Fruit fly (Drosophila melanogaster) whole organism, adult: Measurements from ENCODE around the gene Tango6.

Experiments used
- CG11617 ChIP-seq: fragments of 200-800 bp; sonication (Bioruptor generic); optimal IDR thresholded peaks from 2 replicates; lab custom pipeline; 2017; ENCODE audit warnings: mild to moderate bottlenecking, missing biosample characterization, missing genetic modification reagents, missing genetic modification characterization
- CG12768 ChIP-seq: fragments of 200-800 bp; sonication (Bioruptor generic); optimal IDR thresholded peaks from 2 replicates; lab custom pipeline; 2017; ENCODE audit warnings: missing biosample characterization, missing genetic modification characterization, mild to moderate bottlenecking, moderate library complexity, missing genetic modification reagents
- CG14711 ChIP-seq: fragments of 200-800 bp; sonication (Bioruptor generic); optimal IDR thresholded peaks from 2 replicates; lab custom pipeline; 2018; ENCODE audit warnings: missing biosample characterization, mild to moderate bottlenecking, missing genetic modification characterization, moderate library complexity
- CG1620 ChIP-seq: fragments of 200-800 bp; sonication (Bioruptor generic); optimal IDR thresholded peaks from 2 replicates; lab custom pipeline; 2016; ENCODE audit warnings: missing biosample characterization, missing genetic modification characterization
- CG33017 ChIP-seq: fragments of 200-800 bp; sonication (Bioruptor generic); optimal IDR thresholded peaks from 2 replicates; lab custom pipeline; 2018; ENCODE audit warnings: missing biosample characterization, mild to moderate bottlenecking, missing genetic modification characterization, moderate library complexity
- CG5204 ChIP-seq: fragments of 200-800 bp; sonication (Bioruptor generic); optimal IDR thresholded peaks from 2 replicates; lab custom pipeline; 2016; ENCODE audit warnings: missing biosample characterization, missing genetic modification characterization
- CG7045 ChIP-seq: fragments of 200-800 bp; sonication (Bioruptor generic); optimal IDR thresholded peaks from 2 replicates; lab custom pipeline; 2017; ENCODE audit warnings: missing biosample characterization, mild to moderate bottlenecking, missing genetic modification characterization
- CG7101 ChIP-seq: fragments of 200-800 bp; sonication (Bioruptor generic); optimal IDR thresholded peaks from 2 replicates; lab custom pipeline; 2018; ENCODE audit warnings: missing biosample characterization, mild to moderate bottlenecking, missing genetic modification characterization, moderate library complexity
- Clk ChIP-seq: fragments of 200-800 bp; sonication (Bioruptor generic); optimal IDR thresholded peaks from 2 replicates; lab custom pipeline; 2017; ENCODE audit warnings: missing biosample characterization, missing genetic modification characterization
- Crg-1 ChIP-seq: fragments of 200-800 bp; sonication (Bioruptor generic); optimal IDR thresholded peaks from 2 replicates; lab custom pipeline; 2016; ENCODE audit warnings: missing biosample characterization, missing genetic modification characterization
- Hr96 ChIP-seq: fragments of 200-800 bp; sonication (Bioruptor generic); optimal IDR thresholded peaks from 2 replicates; lab custom pipeline; 2016; ENCODE audit warnings: missing biosample characterization, missing genetic modification characterization
- Mnt ChIP-seq: fragments of 200-800 bp; sonication (Bioruptor generic); optimal IDR thresholded peaks from 2 replicates; lab custom pipeline; 2016; ENCODE audit warnings: missing biosample characterization, mild to moderate bottlenecking, missing genetic modification characterization
- bab1 ChIP-seq: fragments of 200-800 bp; sonication (Bioruptor generic); optimal IDR thresholded peaks from 3 replicates; lab custom pipeline; 2019; ENCODE audit warnings: missing biosample characterization, mild to moderate bottlenecking, missing genetic modification characterization, moderate library complexity
- cic ChIP-seq: fragments of 200-800 bp; sonication (Bioruptor generic); optimal IDR thresholded peaks from 2 replicates; lab custom pipeline; 2017; ENCODE audit warnings: missing biosample characterization, mild to moderate bottlenecking, missing genetic modification characterization, moderate library complexity
- cnc ChIP-seq, 2 experiments: fragments of >200 bp; optimal IDR thresholded peaks; 2 replicates each; lab custom pipeline; 2017
- kay ChIP-seq: fragments of 200-800 bp; sonication (Bioruptor generic); peaks from one replicate; lab custom pipeline; 2016; ENCODE audit warnings: missing biosample characterization, missing genetic modification characterization, borderline replicate concordance
- ovo ChIP-seq: fragments of 200-800 bp; sonication (Bioruptor generic); optimal IDR thresholded peaks from 2 replicates; lab custom pipeline; 2016; ENCODE audit warnings: missing biosample characterization, missing genetic modification characterization
- pad ChIP-seq: fragments of 200-800 bp; sonication (Bioruptor generic); optimal IDR thresholded peaks from 3 replicates; lab custom pipeline; 2017; ENCODE audit warnings: missing biosample characterization, missing genetic modification characterization, mild to moderate bottlenecking, moderate library complexity, missing genetic modification reagents
- tj ChIP-seq: fragments of 200-800 bp; sonication (Bioruptor generic); optimal IDR thresholded peaks from 3 replicates; lab custom pipeline; 2017; ENCODE audit warnings: missing biosample characterization, mild to moderate bottlenecking, missing genetic modification characterization, moderate library complexity
- toe ChIP-seq: fragments of 200-800 bp; sonication (Bioruptor generic); optimal IDR thresholded peaks from 2 replicates; lab custom pipeline; 2016; ENCODE audit warnings: missing biosample characterization, missing genetic modification characterization

Tango6 gene

DNA sequence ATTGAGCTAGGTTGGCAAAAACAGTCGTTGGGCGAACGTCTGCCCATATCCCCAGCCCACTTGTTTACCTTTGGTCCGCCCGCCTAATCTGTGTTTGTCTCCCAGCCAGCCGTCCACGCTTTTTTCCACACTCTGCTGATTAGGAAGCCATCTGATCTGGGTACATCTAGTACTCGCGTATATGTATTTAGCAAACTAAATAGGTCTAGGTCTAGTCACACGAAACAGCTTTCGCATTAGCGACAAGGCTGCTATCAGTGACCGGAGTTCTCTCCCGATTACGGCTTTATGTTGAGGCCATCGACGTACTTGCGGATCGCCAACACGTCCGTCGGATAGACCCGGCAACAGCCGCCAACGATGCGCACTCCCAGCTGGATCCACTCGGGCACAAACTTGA lies 13.2 kb upstream of the Tango6 start:
- TF ChIP-seq CG11617 (no peak), CG12768 (GFP tag; lab: Kevin White, UChicago) (peak; percentile 3), cic (GFP tag; lab: Kevin White, UChicago) (peak; percentile 47)

DNA sequence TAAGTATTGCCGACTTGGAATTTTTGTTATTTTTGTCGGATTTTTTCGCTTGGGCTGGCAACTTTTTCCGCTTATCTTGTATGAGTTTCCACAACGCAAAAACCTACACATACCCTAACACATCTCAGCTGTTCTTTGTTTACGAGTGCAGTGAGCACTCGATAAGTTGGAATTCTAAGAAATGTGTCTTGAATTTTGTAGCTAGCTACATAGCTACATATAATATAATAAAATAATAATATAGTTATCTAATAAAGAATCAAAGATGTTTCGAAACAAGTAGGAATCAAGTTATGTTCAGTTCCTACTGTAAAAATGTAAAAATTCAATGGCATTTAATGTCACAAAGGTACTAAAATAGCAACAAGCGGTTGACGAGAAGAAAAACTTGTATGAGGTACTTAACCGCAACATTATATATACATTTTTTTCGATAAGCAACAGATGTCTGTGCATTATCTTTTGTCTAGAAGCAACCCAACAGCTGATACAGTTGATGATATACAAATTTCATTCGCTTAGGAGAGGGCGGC lies 11.6 kb upstream of the Tango6 start, which contains the start of gene Bhmt:
Gene Bhmt (minus strand): TSS at position 170 of the 533 bp plus-strand sequence.
- peak; percentile 56 for TF ChIP-seq Clk (GFP tag; lab: Kevin White, UChicago)
- peak; percentile 95 for TF ChIP-seq kay
- TF ChIP-seq cic (GFP tag; lab: Kevin White, UChicago): peak; percentile 84
- TF ChIP-seq CG11617: peak; percentile 89
- peak; percentile 81 for TF ChIP-seq CG7045 (GFP tag; lab: Kevin White, UChicago)
- TF ChIP-seq bab1 (GFP tag; lab: Kevin White, UChicago): peak; percentile 91
- peak; percentile 68 for TF ChIP-seq Mnt (GFP tag; lab: Kevin White, UChicago)
- no peak for TF ChIP-seq toe (GFP tag; lab: Kevin White, UChicago)
- TF ChIP-seq CG33017 (tag; lab: Kevin White, UChicago): peak; percentile 91
- peak; percentile 15 for TF ChIP-seq ovo (GFP tag; lab: Kevin White, UChicago)
- TF ChIP-seq CG7101 (tag; lab: Kevin White, UChicago): peak; percentile 92
- no peak for TF ChIP-seq cnc (optimal IDR thresholded peaks at IDR 0.05; lab: Kevin White, UChicago)
- TF ChIP-seq CG14711: peak; percentile 91
- TF ChIP-seq pad: peak; percentile 71
- no peak for TF ChIP-seq CG1620 (GFP tag; lab: Kevin White, UChicago)
- no peak for TF ChIP-seq CG5204 (GFP tag; lab: Kevin White, UChicago)
- TF ChIP-seq Crg-1 (GFP tag; lab: Kevin White, UChicago): peak; percentile 18
- TF ChIP-seq tj (GFP tag; lab: Kevin White, UChicago): peak; percentile 100
- peak; percentile 74 for TF ChIP-seq CG12768 (GFP tag; lab: Kevin White, UChicago)
- no peak for TF ChIP-seq Hr96 (GFP tag; lab: Kevin White, UChicago)

- TF ChIP-seq CG33017 (tag; lab: Kevin White, UChicago) (peak; percentile 40), Crg-1 (GFP tag; lab: Kevin White, UChicago) (no peak), CG7045 (GFP tag; lab: Kevin White, UChicago) (no peak), CG1620 (GFP tag; lab: Kevin White, UChicago) (no peak), ovo (GFP tag; lab: Kevin White, UChicago) (no peak), cic (GFP tag; lab: Kevin White, UChicago) (peak; percentile 41), CG12768 (GFP tag; lab: Kevin White, UChicago) (no peak), kay (peak; percentile 58), CG14711 (no peak), cnc (optimal IDR thresholded peaks at IDR 0.05; lab: Kevin White, UChicago) (no peak), CG7101 (tag; lab: Kevin White, UChicago) (no peak), CG11617 (no peak), Hr96 (GFP tag; lab: Kevin White, UChicago) (no peak), Clk (GFP tag; lab: Kevin White, UChicago) (peak; percentile 26), tj (GFP tag; lab: Kevin White, UChicago) (no peak)
Observed at dm6 chr2L:18965367-18966213, 3.2 kb upstream of the Tango6 start.

DNA sequence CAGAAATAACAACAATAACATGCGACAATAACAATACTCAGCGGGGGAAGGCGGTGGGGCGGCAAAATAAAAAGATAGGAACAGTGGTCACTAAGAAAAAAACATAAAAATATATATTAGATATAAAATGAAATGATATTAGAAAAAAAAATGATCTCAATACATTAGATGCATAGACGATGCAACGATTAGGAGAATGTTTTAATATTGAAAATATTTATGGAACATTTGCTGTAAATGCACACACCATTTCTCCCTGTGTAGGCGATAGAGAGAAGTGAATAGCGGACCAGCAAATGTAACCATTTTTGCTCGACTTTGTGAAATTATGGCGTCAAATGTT lies 2.6 kb upstream of the Tango6 start:
- TF ChIP-seq cnc (optimal IDR thresholded peaks at IDR 0.05; lab: Kevin White, UChicago) (no peak), bab1 (GFP tag; lab: Kevin White, UChicago) (peak; percentile 91), cic (GFP tag; lab: Kevin White, UChicago) (peak; percentile 66), ovo (GFP tag; lab: Kevin White, UChicago) (peak; percentile 71), CG12768 (GFP tag; lab: Kevin White, UChicago) (peak; percentile 87), CG33017 (tag; lab: Kevin White, UChicago) (peak; percentile 86), tj (GFP tag; lab: Kevin White, UChicago) (peak; percentile 49), CG7101 (tag; lab: Kevin White, UChicago) (peak; percentile 90), toe (GFP tag; lab: Kevin White, UChicago) (peak; percentile 84), Clk (GFP tag; lab: Kevin White, UChicago) (peak; percentile 49), pad (peak; percentile 49), CG11617 (peak; percentile 81), kay (no peak), Mnt (GFP tag; lab: Kevin White, UChicago) (peak; percentile 62), Crg-1 (GFP tag; lab: Kevin White, UChicago) (peak; percentile 75), CG5204 (GFP tag; lab: Kevin White, UChicago) (peak; percentile 84), Hr96 (GFP tag; lab: Kevin White, UChicago) (peak; percentile 45), CG1620 (GFP tag; lab: Kevin White, UChicago) (peak; percentile 74), CG7045 (GFP tag; lab: Kevin White, UChicago) (peak; percentile 92), CG14711 (peak; percentile 89)

- TF ChIP-seq CG5204 (GFP tag; lab: Kevin White, UChicago) (peak; percentile 13), tj (GFP tag; lab: Kevin White, UChicago) (peak; percentile 31), cic (GFP tag; lab: Kevin White, UChicago) (no peak), Hr96 (GFP tag; lab: Kevin White, UChicago) (no peak), pad (peak; percentile 51), toe (GFP tag; lab: Kevin White, UChicago) (no peak), CG14711 (peak; percentile 79), CG33017 (tag; lab: Kevin White, UChicago) (peak; percentile 12), CG7045 (GFP tag; lab: Kevin White, UChicago) (peak; percentile 60), CG7101 (tag; lab: Kevin White, UChicago) (peak; percentile 78), bab1 (GFP tag; lab: Kevin White, UChicago) (peak; percentile 92), ovo (GFP tag; lab: Kevin White, UChicago) (no peak), Clk (GFP tag; lab: Kevin White, UChicago) (no peak), cnc (optimal IDR thresholded peaks at IDR 0.05; lab: Kevin White, UChicago) (no peak), kay (peak; percentile 26), CG11617 (peak; percentile 82), CG12768 (GFP tag; lab: Kevin White, UChicago) (peak; percentile 42), CG1620 (GFP tag; lab: Kevin White, UChicago) (no peak), Mnt (GFP tag; lab: Kevin White, UChicago) (no peak), Crg-1 (GFP tag; lab: Kevin White, UChicago) (no peak)
Observed at dm6 chr2L:18966844-18967243, 2.0 kb upstream of the Tango6 start.
